Worm (Caenorhabditis elegans) whole organism, L4 larva: ENCODE results near the gene C08F8.6.
"Not testable (repeated sequence)": the region's sequence is repeated elsewhere in the genome, so short reads cannot be mapped to it uniquely, and the experiment has no call there.

Experiments used
- F49E8.2 ChIP-seq: sonication (generic microtip); optimal IDR thresholded peaks from 2 replicates; lab custom pipeline; 2016; ENCODE audit warnings: missing compliant biosample characterization, mild to moderate bottlenecking, missing genetic modification characterization, borderline replicate concordance
- T26A8.4 ChIP-seq: fragments of 200-800 bp; sonication (Bioruptor generic); IDR thresholded peaks from 2 replicates; pipeline ENCODE4 v1.3.6; 2022; ENCODE audit warnings: missing genetic modification characterization, missing compliant biosample characterization
- Y48G9A.11 ChIP-seq: fragments of 200-800 bp; sonication (Bioruptor generic); IDR thresholded peaks from 2 replicates; pipeline ENCODE4 v1.3.6; 2022; ENCODE audit warnings: missing genetic modification reagents, missing genetic modification characterization, missing compliant biosample characterization
- Y75B8A.6 ChIP-seq: fragments of 200-800 bp; sonication (Bioruptor generic); IDR thresholded peaks from 2 replicates; pipeline ENCODE4 v1.3.6; 2022; ENCODE audit warnings: missing genetic modification reagents, missing genetic modification characterization, missing compliant biosample characterization
- ama-1 ChIP-seq: fragments of 150-350 bp; optimal IDR thresholded peaks from 2 replicates; lab custom pipeline; 2014; ENCODE audit warnings: inconsistent platforms, mixed read lengths
- arid-1 ChIP-seq: fragments of 200-800 bp; sonication (Bioruptor generic); conservative IDR thresholded peaks from 2 replicates; pipeline ENCODE4 v1.3.6; 2022; ENCODE audit warnings: missing genetic modification reagents, missing genetic modification characterization, missing compliant biosample characterization
- attf-4 ChIP-seq: sonication (generic microtip); optimal IDR thresholded peaks from 3 replicates; lab custom pipeline; 2017; ENCODE audit warnings: missing biosample characterization, missing genetic modification characterization
- ceh-44 ChIP-seq: fragments of 200-800 bp; sonication (Bioruptor generic); IDR thresholded peaks from 2 replicates; pipeline ENCODE4 v1.3.6; 2022; ENCODE audit warnings: missing genetic modification reagents, missing genetic modification characterization, missing compliant biosample characterization
- ceh-62 ChIP-seq: sonication (generic microtip); optimal IDR thresholded peaks from 2 replicates; lab custom pipeline; 2017; ENCODE audit warnings: missing biosample characterization, missing genetic modification characterization
- ces-1 ChIP-seq: fragments of 150-350 bp; sonication (generic microtip); optimal IDR thresholded peaks from 4 replicates; lab custom pipeline; 2014; ENCODE audit warnings: missing biosample characterization, missing genetic modification reagents, missing genetic modification characterization
- daf-19 ChIP-seq: fragments of 200-800 bp; sonication (Bioruptor generic); conservative IDR thresholded peaks from 2 replicates; pipeline ENCODE4 v1.3.6; 2022; ENCODE audit warnings: missing genetic modification characterization, missing compliant biosample characterization
- dmd-6 ChIP-seq: fragments of 200-800 bp; sonication (Bioruptor generic); IDR thresholded peaks from 2 replicates; pipeline ENCODE4 v1.3.6; 2022; ENCODE audit warnings: missing genetic modification reagents, missing genetic modification characterization, missing compliant biosample characterization
- dpl-1 ChIP-seq: fragments of 150-350 bp; optimal IDR thresholded peaks from 2 replicates; lab custom pipeline; 2014; ENCODE audit warnings: missing biosample characterization, missing genetic modification reagents, missing genetic modification characterization
- duxl-1 ChIP-seq: sonication (generic microtip); optimal IDR thresholded peaks from 2 replicates; lab custom pipeline; 2016; ENCODE audit warnings: mild to moderate bottlenecking, missing genetic modification characterization, moderate library complexity, missing compliant biosample characterization; ENCODE audit not compliant: poor library complexity
- egl-27 ChIP-seq: sonication (generic microtip); optimal IDR thresholded peaks from 3 replicates; lab custom pipeline; 2017; ENCODE audit warnings: missing biosample characterization, missing genetic modification reagents, missing genetic modification characterization
- gei-8 ChIP-seq: fragments of 200-800 bp; sonication (Bioruptor generic); optimal IDR thresholded peaks from 2 replicates; lab custom pipeline; 2018; ENCODE audit warnings: mild to moderate bottlenecking, missing genetic modification characterization, missing compliant biosample characterization
- hlh-11 ChIP-seq: fragments of 200-800 bp; sonication (Bioruptor generic); optimal IDR thresholded peaks from 2 replicates; lab custom pipeline; 2018; ENCODE audit warnings: mild to moderate bottlenecking, missing genetic modification characterization, missing compliant biosample characterization
- hlh-30 ChIP-seq: sonication (generic microtip); optimal IDR thresholded peaks from 2 replicates; lab custom pipeline; 2017; ENCODE audit warnings: antibody characterized with exemption, mild to moderate bottlenecking, missing genetic modification characterization, missing compliant biosample characterization; ENCODE audit not compliant: insufficient read depth
- lin-1 ChIP-seq: fragments of 200-800 bp; sonication (Bioruptor generic); IDR thresholded peaks from 2 replicates; pipeline ENCODE4 v1.3.6; 2022; ENCODE audit warnings: missing genetic modification reagents, missing genetic modification characterization, missing compliant biosample characterization
- lin-13 ChIP-seq: fragments of 150-350 bp; optimal IDR thresholded peaks from 2 replicates; lab custom pipeline; 2014; ENCODE audit warnings: missing biosample characterization, missing genetic modification reagents, missing genetic modification characterization
- lin-15B ChIP-seq: fragments of 150-350 bp; sonication (generic microtip); optimal IDR thresholded peaks from 3 replicates; lab custom pipeline; 2014; ENCODE audit warnings: missing biosample characterization, missing genetic modification characterization
- lin-29 ChIP-seq: fragments of 200-800 bp; sonication (Bioruptor generic); IDR thresholded peaks from 2 replicates; pipeline ENCODE4 v1.3.6; 2022; ENCODE audit warnings: missing genetic modification reagents, missing genetic modification characterization, missing compliant biosample characterization
- lir-3 ChIP-seq: sonication (generic microtip); optimal IDR thresholded peaks from 2 replicates; lab custom pipeline; 2016; ENCODE audit warnings: mild to moderate bottlenecking, missing genetic modification characterization, missing compliant biosample characterization
- madf-5 ChIP-seq, 2 experiments: fragments of 200-800 bp; sonication (Bioruptor generic); IDR thresholded peaks; 2 replicates each; pipeline ENCODE4 v1.3.6; 2022; ENCODE audit warnings: missing compliant biosample characterization in 2 of 2, missing genetic modification characterization in 2 of 2
- mdl-1 ChIP-seq, 2 experiments: fragments of 150-350 bp in 1 of 2; sonication (generic microtip) in 1 of 2; optimal IDR thresholded peaks; 2 replicates each; lab custom pipeline; 2014 to 2017; ENCODE audit warnings: missing biosample characterization in 2 of 2, missing genetic modification characterization in 2 of 2
- nhr-25 ChIP-seq: sonication (generic microtip); optimal IDR thresholded peaks from 2 replicates; lab custom pipeline; 2017; ENCODE audit warnings: missing genetic modification characterization, mild to moderate bottlenecking, missing compliant biosample characterization, antibody characterized with exemption, moderate library complexity, borderline replicate concordance; ENCODE audit not compliant: insufficient read depth
- nhr-48 ChIP-seq: sonication (generic microtip); optimal IDR thresholded peaks from 2 replicates; lab custom pipeline; 2016; ENCODE audit warnings: mild to moderate bottlenecking, missing genetic modification characterization, missing compliant biosample characterization
- nhr-6 ChIP-seq: fragments of 150-350 bp; optimal IDR thresholded peaks from 2 replicates; lab custom pipeline; 2014; ENCODE audit warnings: missing biosample characterization, missing genetic modification characterization
- nhr-77 ChIP-seq: fragments of 150-350 bp; optimal IDR thresholded peaks from 2 replicates; lab custom pipeline; 2014; ENCODE audit warnings: missing biosample characterization, missing genetic modification characterization
- pha-4 ChIP-seq, 2 experiments: fragments of 150-350 bp in 1 of 2; fragments of 200-800 bp in 1 of 2; sonication (Bioruptor generic) in 1 of 2; IDR thresholded peaks in 1 of 2; optimal IDR thresholded peaks in 1 of 2; 2 replicates each; pipeline versions ENCODE4 v1.3.6 to Lab custom; 2014 to 2022; ENCODE audit warnings: missing genetic modification characterization in 2 of 2, missing genetic modification reagents in 2 of 2, missing biosample characterization in 1 of 2, missing compliant biosample characterization in 1 of 2
- pqm-1 ChIP-seq: sonication (generic microtip); optimal IDR thresholded peaks from 2 replicates; lab custom pipeline; 2017; ENCODE audit warnings: missing biosample characterization, missing genetic modification characterization
- skn-1 ChIP-seq: fragments of 150-350 bp; optimal IDR thresholded peaks from 2 replicates; lab custom pipeline; 2014; ENCODE audit warnings: missing biosample characterization, missing genetic modification characterization
- snpc-1.2 ChIP-seq: fragments of 200-800 bp; sonication (Bioruptor generic); IDR thresholded peaks from 2 replicates; pipeline ENCODE4 v1.3.6; 2022; ENCODE audit warnings: missing genetic modification reagents, missing genetic modification characterization, missing compliant biosample characterization
- snpc-4 ChIP-seq: fragments of 150-350 bp; optimal IDR thresholded peaks from 2 replicates; lab custom pipeline; 2014; ENCODE audit warnings: missing biosample characterization, missing genetic modification characterization
- spr-1 ChIP-seq: sonication (generic microtip); optimal IDR thresholded peaks from 2 replicates; lab custom pipeline; 2016; ENCODE audit warnings: mild to moderate bottlenecking, missing genetic modification characterization, missing compliant biosample characterization
- unc-130 ChIP-seq: sonication (generic microtip); optimal IDR thresholded peaks from 2 replicates; lab custom pipeline; 2016; ENCODE audit warnings: missing genetic modification reagents, missing genetic modification characterization, missing compliant biosample characterization
- unc-62 ChIP-seq, 3 experiments: fragments of 150-350 bp in 1 of 3; sonication (generic microtip); optimal IDR thresholded peaks in 2 of 3; peaks in 1 of 3; 1 replicate in 1 of 3; 2 replicates in 2 of 3; lab custom pipeline; 2014 to 2017; ENCODE audit warnings: missing biosample characterization in 3 of 3, missing genetic modification characterization in 3 of 3, missing genetic modification reagents in 3 of 3, missing genotype in 1 of 3
- zag-1 ChIP-seq: fragments of 150-350 bp; optimal IDR thresholded peaks from 2 replicates; lab custom pipeline; 2014; ENCODE audit warnings: missing biosample characterization, missing genetic modification characterization
- zfp-3 ChIP-seq: fragments of 200-800 bp; sonication (Bioruptor generic); conservative IDR thresholded peaks from 2 replicates; pipeline ENCODE4 v1.3.6; 2022; ENCODE audit warnings: missing genetic modification reagents, missing genetic modification characterization, missing compliant biosample characterization
- zip-11 ChIP-seq: fragments of 200-800 bp; sonication (Bioruptor generic); IDR thresholded peaks from 2 replicates; pipeline ENCODE4 v1.3.6; 2022; ENCODE audit warnings: missing genetic modification characterization, missing compliant biosample characterization
- zip-2 ChIP-seq: fragments of 150-350 bp; optimal IDR thresholded peaks from 2 replicates; lab custom pipeline; 2014; ENCODE audit warnings: missing biosample characterization, missing genetic modification characterization

Gene C08F8.6

DNA sequence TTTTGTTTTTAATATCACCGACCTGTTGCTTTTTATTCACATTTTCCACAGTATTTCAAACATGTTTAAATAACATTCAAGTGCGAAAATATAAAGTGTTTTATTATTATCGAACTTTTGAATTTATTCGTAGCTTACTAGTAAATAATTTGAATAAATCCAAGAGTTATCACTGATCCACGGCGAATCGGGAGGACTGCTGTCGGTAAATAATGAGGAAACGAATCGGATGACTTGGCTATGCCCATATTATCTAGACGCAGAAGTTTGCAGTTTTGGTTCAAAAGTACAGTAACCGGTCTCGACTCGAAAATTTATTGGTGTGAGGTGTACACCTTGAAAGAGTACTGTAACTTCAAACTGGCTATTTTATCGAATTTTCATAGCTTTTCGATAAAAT is 8.2 kb downstream of the C08F8.6 start:
- TF ChIP-seq Y48G9A.11 (GFP tag; lab: Robert Waterston, UW) = no peak
- TF ChIP-seq F49E8.2 (tag; lab: Kevin White, UChicago) = no peak
- no peak for TF ChIP-seq nhr-48 (tag; lab: Kevin White, UChicago)
- TF ChIP-seq dmd-6 (GFP tag; lab: Robert Waterston, UW) = no peak
- TF ChIP-seq egl-27 (tag; lab: Kevin White, UChicago) = no peak
- TF ChIP-seq dpl-1 = no peak
- TF ChIP-seq zip-11 (GFP tag; lab: Robert Waterston, UW) = no peak
- TF ChIP-seq nhr-25 (tag; lab: Kevin White, UChicago) = no peak
- no peak for TF ChIP-seq lin-13 (GFP tag; lab: Kevin White, UChicago)
- TF ChIP-seq pha-4 (GFP tag; IDR thresholded peaks at IDR 0.05; lab: Robert Waterston, UW) = no peak
- no peak for TF ChIP-seq pha-4 (tag; optimal IDR thresholded peaks at IDR 0.05; lab: Kevin White, UChicago)
- no peak for TF ChIP-seq zip-2
- no peak for TF ChIP-seq gei-8 (GFP tag; lab: Kevin White, UChicago)
- TF ChIP-seq attf-4 = no peak
- no peak for TF ChIP-seq lir-3 (tag; lab: Kevin White, UChicago)
- TF ChIP-seq snpc-1.2 (GFP tag; lab: Robert Waterston, UW) = no peak
- no peak for TF ChIP-seq ceh-44 (GFP tag; lab: Robert Waterston, UW)
- no peak for TF ChIP-seq T26A8.4
- no peak for TF ChIP-seq spr-1

ce11 chrIV:11154425-11155114 is 10.2 kb downstream of the C08F8.6 start, which contains the start of gene C08F8.3:
C08F8.3 (plus strand) TSS chrIV:11155044.
- not testable (repeated sequence) for TF ChIP-seq lin-15B (tag; lab: Kevin White, UChicago); madf-5 (GFP tag; IDR thresholded peaks at IDR 0.05; lab: Robert Waterston, UW); duxl-1
- TF ChIP-seq, all 104 proteins: peak for 0; not testable (repeated sequence) for 104

DNA sequence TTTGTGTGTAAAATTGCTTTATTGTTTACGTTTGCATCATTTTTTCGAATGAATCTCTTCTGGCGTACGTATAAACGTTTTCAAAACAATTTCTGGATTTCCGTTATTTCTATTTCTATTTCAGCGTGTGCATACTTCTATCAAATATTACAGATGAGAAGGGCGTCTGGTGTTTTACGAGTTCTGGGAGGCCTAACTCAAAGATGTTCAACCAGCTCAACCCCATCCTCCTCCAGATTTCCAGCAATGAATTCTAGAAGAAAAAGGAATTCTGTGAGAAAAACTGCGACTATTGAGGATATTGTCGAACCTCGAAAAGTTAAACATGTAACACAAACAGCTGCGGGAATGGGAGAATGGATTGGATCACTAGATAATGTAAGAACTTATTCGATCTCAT is 13.9 kb downstream of the C08F8.6 start, which contains the start of gene C08F8.2:
C08F8.2 (plus strand) TSS at position 154 of the 400 bp plus-strand sequence.
- TF ChIP-seq Y75B8A.6 (GFP tag; lab: Robert Waterston, UW) (no peak), zfp-3 (GFP tag; lab: Robert Waterston, UW) (0 out of 2 replicates have a peak, but pooled peaks have one; percentile 59), unc-62 (GFP tag; optimal IDR thresholded peaks at IDR 0.05 in 1 of 2; lab: Kevin White, UChicago) (peak in 1 of 2 experiments; percentile 25), unc-62 (tag; optimal IDR thresholded peaks at IDR 0.05; lab: Kevin White, UChicago) (no peak), nhr-6 (tag; lab: Kevin White, UChicago) (no peak), ama-1 (lab: Kevin White, UChicago) (peak; percentile 67), lin-1 (GFP tag; lab: Robert Waterston, UW) (no peak)

ce11 chrIV:11149454-11150163 is 15.1 kb downstream of the C08F8.6 start, which contains the start of the genes F01G4.6 and pfd-1:
F01G4.6 (minus strand) TSS chrIV:11149504.
pfd-1 (plus strand) TSS chrIV:11150113.
- TF ChIP-seq arid-1 (GFP tag; lab: Robert Waterston, UW) = peak; percentile 91
- TF ChIP-seq dpl-1 = peak; percentile 88
- peak; percentile 71; the same call in 1 of the 2 replicates for TF ChIP-seq lin-29
- TF ChIP-seq hlh-30 (tag; lab: Kevin White, UChicago) = peak; percentile 89
- TF ChIP-seq skn-1 (tag; lab: Kevin White, UChicago) = no peak
- peak; percentile 24 for TF ChIP-seq unc-130
- peak; percentile 66 for TF ChIP-seq nhr-48 (tag; lab: Kevin White, UChicago)
- no peak for TF ChIP-seq snpc-4 (tag; lab: Kevin White, UChicago)
- peak; percentile 9 for TF ChIP-seq pqm-1 (tag; lab: Kevin White, UChicago)
- no peak for TF ChIP-seq zip-11 (GFP tag; lab: Robert Waterston, UW)
- TF ChIP-seq zag-1 = peak; percentile 84
- no peak for TF ChIP-seq egl-27 (tag; lab: Kevin White, UChicago)
- TF ChIP-seq Y48G9A.11 (GFP tag; lab: Robert Waterston, UW) = no peak
- no peak for TF ChIP-seq daf-19 (GFP tag; lab: Robert Waterston, UW)
- TF ChIP-seq hlh-11 (tag; lab: Kevin White, UChicago) = peak; percentile 92
- TF ChIP-seq duxl-1 = peak; percentile 76
- no peak for TF ChIP-seq madf-5 (GFP tag; IDR thresholded peaks at IDR 0.05; lab: Robert Waterston, UW)
- TF ChIP-seq ceh-62 (tag; lab: Kevin White, UChicago) = no peak
- peak; percentile 94 for TF ChIP-seq nhr-77 (tag; lab: Kevin White, UChicago)
- TF ChIP-seq zfp-3 (GFP tag; lab: Robert Waterston, UW) = peak; percentile 65
- peak in 1 of 2 experiments; percentile 60 for TF ChIP-seq mdl-1 (tag; optimal IDR thresholded peaks at IDR 0.05; lab: Kevin White, UChicago)
- TF ChIP-seq ces-1 (GFP tag; lab: Kevin White, UChicago) = peak; percentile 24
